Fruit fly (Drosophila melanogaster) whole organism, embryonic: ENCODE results near the gene NaPi-III.
A peak's percentile ranks its signal among the peaks of the same experiment; 100 is the strongest.

ENCODE experiments used
- Abd-B ChIP-seq: fragments of 200-800 bp; sonication (Bioruptor generic); optimal IDR thresholded peaks from 2 replicates; lab custom pipeline; 2018; ENCODE audit warnings: missing biosample characterization, mild to moderate bottlenecking, missing genetic modification characterization, moderate library complexity
- Atf6 ChIP-seq: fragments of 200-800 bp; sonication (Bioruptor generic); IDR thresholded peaks from 2 replicates; pipeline ENCODE4 v1.3.6; 2022; ENCODE audit warnings: missing biosample characterization, missing genetic modification characterization
- Bgb ChIP-seq: fragments of 200-800 bp; sonication (Bioruptor generic); IDR thresholded peaks from 2 replicates; pipeline ENCODE4 v1.3.6; 2022; ENCODE audit warnings: missing biosample characterization, missing genetic modification characterization; ENCODE audit not compliant: partially characterized antibody
- BtbVII ChIP-seq: fragments of 200-800 bp; sonication (Bioruptor generic); optimal IDR thresholded peaks from 3 replicates; lab custom pipeline; 2017; ENCODE audit warnings: missing biosample characterization, mild to moderate bottlenecking, missing genetic modification characterization
- Bteb2 ChIP-seq: fragments of 200-800 bp; sonication (Bioruptor generic); optimal IDR thresholded peaks from 2 replicates; lab custom pipeline; 2016; ENCODE audit warnings: missing biosample characterization, missing genetic modification characterization
- CG1024 ChIP-seq: fragments of 200-800 bp; sonication (Bioruptor generic); IDR thresholded peaks from 2 replicates; pipeline ENCODE4 v1.3.6; 2022; ENCODE audit warnings: missing biosample characterization, missing genetic modification characterization
- CG11085 ChIP-seq: fragments of 200-800 bp; sonication (Bioruptor generic); IDR thresholded peaks from 2 replicates; pipeline ENCODE4 v1.3.6; 2022; ENCODE audit warnings: missing biosample characterization, missing genetic modification characterization
- CG12104 ChIP-seq: fragments of 200-800 bp; sonication (Bioruptor generic); optimal IDR thresholded peaks from 3 replicates; lab custom pipeline; 2016; ENCODE audit warnings: missing biosample characterization, missing genetic modification characterization
- CG14441 ChIP-seq: fragments of 200-800 bp; sonication (Bioruptor generic); IDR thresholded peaks from 2 replicates; pipeline ENCODE4 v1.3.6; 2022; ENCODE audit warnings: missing biosample characterization, missing genetic modification characterization
- CG14667 ChIP-seq: fragments of 200-800 bp; sonication (Bioruptor generic); IDR thresholded peaks from 2 replicates; pipeline ENCODE4 v1.3.6; 2022; ENCODE audit warnings: missing biosample characterization, missing genetic modification characterization
- CG15696 ChIP-seq: fragments of 200-800 bp; sonication (Bioruptor generic); optimal IDR thresholded peaks from 2 replicates; lab custom pipeline; 2019; ENCODE audit warnings: missing biosample characterization, mild to moderate bottlenecking, missing genetic modification characterization, moderate library complexity
- CG1647 ChIP-seq: fragments of 200-800 bp; sonication (Bioruptor generic); optimal IDR thresholded peaks from 3 replicates; lab custom pipeline; 2016; ENCODE audit warnings: missing biosample characterization, missing genetic modification characterization
- CG17912 ChIP-seq: fragments of 200-800 bp; sonication (Bioruptor generic); optimal IDR thresholded peaks from 2 replicates; lab custom pipeline; 2018; ENCODE audit warnings: missing biosample characterization, mild to moderate bottlenecking, missing genetic modification characterization
- CG2202 ChIP-seq: fragments of 200-800 bp; sonication (Bioruptor generic); optimal IDR thresholded peaks from 2 replicates; lab custom pipeline; 2018; ENCODE audit warnings: missing biosample characterization, mild to moderate bottlenecking, missing genetic modification characterization
- CG2889 ChIP-seq: fragments of 200-800 bp; sonication (Bioruptor generic); IDR thresholded peaks from 3 replicates; pipeline ENCODE4 v1.3.6; 2022; ENCODE audit warnings: missing biosample characterization, missing genetic modification characterization
- CG33213 ChIP-seq: fragments of 200-800 bp; sonication (Bioruptor generic); optimal IDR thresholded peaks from 3 replicates; lab custom pipeline; 2016; ENCODE audit warnings: missing biosample characterization, missing genetic modification characterization
- CG4617 ChIP-seq: fragments of 200-800 bp; sonication (Bioruptor generic); optimal IDR thresholded peaks from 3 replicates; lab custom pipeline; 2016; ENCODE audit warnings: missing biosample characterization, missing genetic modification characterization, borderline replicate concordance
- CG7839 ChIP-seq: fragments of 200-800 bp; sonication (Bioruptor generic); optimal IDR thresholded peaks from 3 replicates; lab custom pipeline; 2018; ENCODE audit warnings: missing biosample characterization, mild to moderate bottlenecking, missing genetic modification characterization, moderate library complexity
- CG8281 ChIP-seq: fragments of 200-800 bp; sonication (Bioruptor generic); optimal IDR thresholded peaks from 2 replicates; lab custom pipeline; 2018; ENCODE audit warnings: missing biosample characterization, mild to moderate bottlenecking, missing genetic modification characterization, moderate library complexity
- CG9797 ChIP-seq: fragments of 200-800 bp; sonication (Bioruptor generic); optimal IDR thresholded peaks from 3 replicates; lab custom pipeline; 2018; ENCODE audit warnings: missing biosample characterization, mild to moderate bottlenecking, missing genetic modification characterization
- CG9817 ChIP-seq: fragments of 200-800 bp; sonication (Bioruptor generic); optimal IDR thresholded peaks from 2 replicates; lab custom pipeline; 2018; ENCODE audit warnings: missing biosample characterization, mild to moderate bottlenecking, missing genetic modification characterization, moderate library complexity
- D19B ChIP-seq: fragments of 200-800 bp; sonication (Bioruptor generic); optimal IDR thresholded peaks from 2 replicates; lab custom pipeline; 2017; ENCODE audit warnings: missing biosample characterization, mild to moderate bottlenecking, missing genetic modification characterization
- HLH54F ChIP-seq: fragments of 200-800 bp; sonication (Bioruptor generic); optimal IDR thresholded peaks from 3 replicates; lab custom pipeline; 2016; ENCODE audit warnings: missing biosample characterization, missing genetic modification characterization
- Jarid2 ChIP-seq: fragments of 200-800 bp; sonication (Bioruptor generic); optimal IDR thresholded peaks from 3 replicates; lab custom pipeline; 2017; ENCODE audit warnings: mild to moderate bottlenecking, missing biosample characterization, missing genetic modification reagents, missing genetic modification characterization
- Oli ChIP-seq: fragments of 200-800 bp; sonication (Bioruptor generic); optimal IDR thresholded peaks from 2 replicates; lab custom pipeline; 2018; ENCODE audit warnings: missing biosample characterization, mild to moderate bottlenecking, missing genetic modification characterization, moderate library complexity
- Poxn ChIP-seq: fragments of 200-800 bp; sonication (Bioruptor generic); IDR thresholded peaks from 2 replicates; pipeline ENCODE4 v1.3.6; 2022; ENCODE audit warnings: missing biosample characterization, missing genetic modification characterization
- Vsx1 ChIP-seq: fragments of 200-800 bp; sonication (Bioruptor generic); optimal IDR thresholded peaks from 2 replicates; lab custom pipeline; 2017; ENCODE audit warnings: missing biosample characterization, mild to moderate bottlenecking, missing genetic modification characterization, missing genetic modification reagents
- al ChIP-seq: fragments of 200-800 bp; sonication (Bioruptor generic); IDR thresholded peaks from 2 replicates; pipeline ENCODE4 v1.3.6; 2022; ENCODE audit warnings: missing biosample characterization, missing genetic modification characterization
- ap ChIP-seq: fragments of 200-800 bp; sonication (Bioruptor generic); IDR thresholded peaks from 2 replicates; pipeline ENCODE4 v1.3.6; 2022; ENCODE audit warnings: missing biosample characterization, missing genetic modification characterization
- cas ChIP-seq: fragments of 200-800 bp; sonication (Bioruptor generic); IDR thresholded peaks from 2 replicates; pipeline ENCODE4 v1.3.6; 2022; ENCODE audit warnings: missing biosample characterization, missing genetic modification characterization
- cato ChIP-seq: fragments of 200-800 bp; sonication (Bioruptor generic); optimal IDR thresholded peaks from 2 replicates; lab custom pipeline; 2016; ENCODE audit warnings: missing biosample characterization, missing genetic modification characterization, borderline replicate concordance
- chn ChIP-seq: fragments of 200-800 bp; sonication (Bioruptor generic); optimal IDR thresholded peaks from 2 replicates; lab custom pipeline; 2016; ENCODE audit warnings: missing biosample characterization, missing genetic modification characterization
- fd102C ChIP-seq: fragments of 200-800 bp; sonication (Bioruptor generic); optimal IDR thresholded peaks from 2 replicates; lab custom pipeline; 2018; ENCODE audit warnings: missing biosample characterization, mild to moderate bottlenecking, missing genetic modification characterization, moderate library complexity
- fru ChIP-seq: fragments of >200 bp; optimal IDR thresholded peaks from 2 replicates; lab custom pipeline; 2017
- gem ChIP-seq: fragments of 200-800 bp; sonication (Bioruptor generic); optimal IDR thresholded peaks from 2 replicates; lab custom pipeline; 2019; ENCODE audit warnings: missing biosample characterization, mild to moderate bottlenecking, missing genetic modification characterization, moderate library complexity
- h ChIP-seq: fragments of >200 bp; optimal IDR thresholded peaks from 2 replicates; lab custom pipeline; 2017
- hkb ChIP-seq, 2 experiments: fragments of 200-800 bp in 1 of 2; fragments of >200 bp in 1 of 2; sonication (Bioruptor generic) in 1 of 2; IDR thresholded peaks in 1 of 2; optimal IDR thresholded peaks in 1 of 2; 2 replicates each; pipeline versions ENCODE4 v1.3.6 to Lab custom; 2017 to 2022; ENCODE audit warnings: missing biosample characterization in 1 of 2, missing genetic modification characterization in 1 of 2
- inv ChIP-seq: fragments of 200-800 bp; sonication (Bioruptor generic); IDR thresholded peaks from 2 replicates; pipeline ENCODE4 v1.3.6; 2022; ENCODE audit warnings: missing biosample characterization, missing genetic modification characterization; ENCODE audit not compliant: partially characterized antibody
- knrl ChIP-seq: fragments of 200-800 bp; sonication (Bioruptor generic); IDR thresholded peaks from 3 replicates; pipeline ENCODE4 v1.3.6; 2022; ENCODE audit warnings: missing biosample characterization, missing genetic modification characterization; ENCODE audit not compliant: partially characterized antibody
- nerfin-2 ChIP-seq: fragments of 200-800 bp; sonication (Bioruptor generic); IDR thresholded peaks from 2 replicates; pipeline ENCODE4 v1.3.6; 2022; ENCODE audit warnings: missing biosample characterization, missing genetic modification characterization; ENCODE audit not compliant: partially characterized antibody
- pum ChIP-seq: fragments of 200-800 bp; sonication (Bioruptor generic); optimal IDR thresholded peaks from 2 replicates; lab custom pipeline; 2016; ENCODE audit warnings: missing biosample characterization, missing genetic modification characterization
- rib ChIP-seq: fragments of 200-800 bp; sonication (Bioruptor generic); IDR thresholded peaks from 2 replicates; pipeline ENCODE4 v1.3.6; 2022; ENCODE audit warnings: missing biosample characterization, missing genetic modification characterization
- run ChIP-seq: fragments of 200-800 bp; sonication (Bioruptor generic); optimal IDR thresholded peaks from 3 replicates; lab custom pipeline; 2018; ENCODE audit warnings: missing biosample characterization, mild to moderate bottlenecking, missing genetic modification characterization
- salm ChIP-seq: fragments of 200-800 bp; sonication (Bioruptor generic); optimal IDR thresholded peaks from 2 replicates; lab custom pipeline; 2018; ENCODE audit warnings: missing biosample characterization, mild to moderate bottlenecking, missing genetic modification characterization
- sens-2 ChIP-seq: fragments of 200-800 bp; sonication (Bioruptor generic); IDR thresholded peaks from 2 replicates; pipeline ENCODE4 v1.3.6; 2022; ENCODE audit warnings: missing biosample characterization, missing genetic modification characterization
- sisA ChIP-seq: fragments of 200-800 bp; sonication (Bioruptor generic); IDR thresholded peaks from 2 replicates; pipeline ENCODE4 v1.3.6; 2022; ENCODE audit warnings: missing biosample characterization, missing genetic modification characterization
- sqz ChIP-seq: fragments of 200-800 bp; sonication (Bioruptor generic); optimal IDR thresholded peaks from 3 replicates; lab custom pipeline; 2018; ENCODE audit warnings: missing biosample characterization, mild to moderate bottlenecking, missing genetic modification characterization
- sug ChIP-seq: fragments of 200-800 bp; optimal IDR thresholded peaks from 2 replicates; lab custom pipeline; 2019; ENCODE audit warnings: missing biosample characterization, mild to moderate bottlenecking, missing genetic modification characterization, moderate library complexity
- trh ChIP-seq: fragments of 200-800 bp; sonication (Bioruptor generic); optimal IDR thresholded peaks from 2 replicates; lab custom pipeline; 2016; ENCODE audit warnings: missing biosample characterization, missing genetic modification characterization
- unpg ChIP-seq: fragments of 200-800 bp; sonication (Bioruptor generic); optimal IDR thresholded peaks from 3 replicates; lab custom pipeline; 2018; ENCODE audit warnings: missing biosample characterization, mild to moderate bottlenecking, missing genetic modification characterization, moderate library complexity
- vvl ChIP-seq: fragments of 200-800 bp; sonication (Bioruptor generic); IDR thresholded peaks from 2 replicates; pipeline ENCODE4 v1.3.6; 2022; ENCODE audit warnings: missing biosample characterization, missing genetic modification characterization

Gene NaPi-III

dm6 chr3L:11119901-11120418 lies 3.2 kb upstream of the NaPi-III start (continued):
- TF ChIP-seq fd102C (no peak), chn (no peak), CG1647 (GFP tag; lab: Kevin White, UChicago) (no peak), CG9817 (tag; lab: Kevin White, UChicago) (no peak), sens-2 (GFP tag; lab: Robert Waterston, UW) (no peak), gem (no peak), CG8281 (peak; percentile 1), rib (peak; percentile 63), salm (tag; lab: Kevin White, UChicago) (no peak), CG15696 (tag; lab: Kevin White, UChicago) (peak; percentile 26), trh (GFP tag; lab: Kevin White, UChicago) (no peak), CG9797 (GFP tag; lab: Kevin White, UChicago) (no peak), Abd-B (no peak), Oli (tag; lab: Kevin White, UChicago) (no peak), fru (lab: Kevin White, UChicago) (no peak), unpg (GFP tag; lab: Kevin White, UChicago) (peak; percentile 5), HLH54F (GFP tag; lab: Kevin White, UChicago) (no peak), CG12104 (GFP tag; lab: Kevin White, UChicago) (no peak), sqz (GFP tag; lab: Kevin White, UChicago) (no peak), pum (GFP tag; lab: Kevin White, UChicago) (no peak), CG17912 (GFP tag; lab: Kevin White, UChicago) (peak; percentile 5), hkb (optimal IDR thresholded peaks at IDR 0.05; lab: Kevin White, UChicago) (no peak), hkb (GFP tag; IDR thresholded peaks at IDR 0.05; lab: Robert Waterston, UW) (0 out of 2 replicates have a peak, but pooled peaks have one; percentile 13), CG11085 (GFP tag; lab: Robert Waterston, UW) (no peak), knrl (GFP tag; lab: Robert Waterston, UW) (no peak), sug (peak; percentile 79), CG1024 (GFP tag; lab: Robert Waterston, UW) (no peak; the same call in 1 of the 2 replicates), CG33213 (GFP tag; lab: Kevin White, UChicago) (no peak), ap (GFP tag; lab: Robert Waterston, UW) (no peak), cas (GFP tag; lab: Robert Waterston, UW) (no peak), vvl (GFP tag; lab: Robert Waterston, UW) (no peak), Vsx1 (peak; percentile 57), Bteb2 (no peak), BtbVII (GFP tag; lab: Kevin White, UChicago) (peak; percentile 63), cato (GFP tag; lab: Kevin White, UChicago) (no peak), nerfin-2 (GFP tag; lab: Robert Waterston, UW) (no peak), CG7839 (tag; lab: Kevin White, UChicago) (no peak), Jarid2 (no peak), CG4617 (GFP tag; lab: Kevin White, UChicago) (no peak), Poxn (GFP tag; lab: Robert Waterston, UW) (no peak), sisA (GFP tag; lab: Robert Waterston, UW) (no peak), h (lab: Kevin White, UChicago) (no peak), CG2202 (peak; percentile 25), CG2889 (no peak), run (tag; lab: Kevin White, UChicago) (no peak), Atf6 (GFP tag; lab: Robert Waterston, UW) (peak; percentile 59; the same call in 1 of the 2 replicates), inv (GFP tag; lab: Robert Waterston, UW) (no peak), CG14441 (GFP tag; lab: Robert Waterston, UW) (no peak), Bgb (GFP tag; lab: Robert Waterston, UW) (no peak; the same call in 1 of the 2 replicates), al (GFP tag; lab: Robert Waterston, UW) (no peak), CG14667 (GFP tag; lab: Robert Waterston, UW) (no peak), D19B (GFP tag; lab: Kevin White, UChicago) (no peak)
